Fruit fly (Drosophila melanogaster) whole organism: ENCODE results near the gene Tep1.
A peak's percentile ranks its signal among the peaks of the same experiment; 100 is the strongest.

Experiments
- CG8478 ChIP-seq: fragments of >200 bp; optimal IDR thresholded peaks from 2 replicates; lab custom pipeline; 2018; ENCODE audit warnings: inconsistent platforms
- Dll ChIP-seq: fragments of >200 bp; optimal IDR thresholded peaks from 2 replicates; lab custom pipeline; 2017
- EcR ChIP-seq, 2 experiments: fragments of >200 bp; optimal IDR thresholded peaks; 2 replicates each; lab custom pipeline; 2017; ENCODE audit warnings: missing biosample characterization in 2 of 2, missing genetic modification characterization in 2 of 2, missing genetic modification reagents in 2 of 2
- pan ChIP-seq: fragments of >200 bp; optimal IDR thresholded peaks from 2 replicates; lab custom pipeline; 2017
- psq ChIP-seq: fragments of >200 bp; optimal IDR thresholded peaks from 2 replicates; lab custom pipeline; 2017
- usp ChIP-seq: fragments of >200 bp; optimal IDR thresholded peaks from 2 replicates; lab custom pipeline; 2017; ENCODE audit warnings: missing biosample characterization, missing genetic modification characterization, mixed read lengths

The Tep1 gene

DNA sequence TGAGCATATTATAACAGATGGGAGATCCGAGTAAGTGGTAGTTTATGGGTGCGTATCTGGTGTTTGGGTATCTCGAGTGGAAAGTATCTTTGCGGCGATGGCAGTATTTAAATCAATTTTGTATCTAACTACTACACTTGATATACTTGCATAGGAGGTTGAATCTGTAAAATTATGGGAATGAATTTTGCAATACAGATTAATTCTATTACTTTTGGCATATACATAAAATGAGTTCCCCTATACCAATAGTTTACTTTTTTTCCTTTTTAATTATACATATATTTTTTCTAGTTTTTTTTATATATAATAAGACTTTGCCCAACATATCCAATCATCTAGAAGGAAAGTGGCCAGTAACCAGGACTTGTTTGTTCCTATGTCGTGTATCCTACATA is 15.7 kb upstream of the Tep1 start:
- TF ChIP-seq CG8478 (lab: Kevin White, UChicago) (no peak), EcR (GFP tag; optimal IDR thresholded peaks at IDR 0.05; lab: Kevin White, UChicago) (no peak), usp (GFP tag; lab: Kevin White, UChicago) (no peak), Dll (lab: Kevin White, UChicago) (no peak), psq (lab: Kevin White, UChicago) (no peak), pan (lab: Kevin White, UChicago) (no peak)

dm6 chr2L:15908496-15909276 is 15.1 kb upstream of the Tep1 start:
- TF ChIP-seq pan (lab: Kevin White, UChicago): no peak
- TF ChIP-seq EcR (GFP tag; optimal IDR thresholded peaks at IDR 0.05; lab: Kevin White, UChicago): peak; percentile 78 to 91

DNA sequence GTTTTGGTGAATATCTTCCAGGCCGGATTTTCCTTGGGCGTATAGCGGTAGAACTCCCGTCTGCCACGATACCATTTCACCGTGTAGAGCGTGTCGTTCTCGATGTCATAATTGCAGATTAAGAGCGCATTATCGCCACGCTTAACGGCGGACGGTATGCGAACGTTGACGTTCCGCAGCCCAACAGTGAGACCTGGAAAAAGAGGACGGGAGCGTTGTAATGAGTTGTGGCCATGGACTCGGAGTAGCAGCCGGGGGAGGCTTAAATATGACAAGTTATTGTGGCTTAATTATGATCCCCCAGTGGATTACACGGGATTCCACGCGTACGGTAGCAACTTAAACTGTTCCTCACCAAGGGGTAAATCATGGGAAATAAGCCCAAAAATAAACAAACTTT is 14.5 kb upstream of the Tep1 start:
- TF ChIP-seq usp (GFP tag; lab: Kevin White, UChicago) (no peak), psq (lab: Kevin White, UChicago) (no peak), Dll (lab: Kevin White, UChicago) (no peak), EcR (GFP tag; optimal IDR thresholded peaks at IDR 0.05; lab: Kevin White, UChicago) (no peak), pan (lab: Kevin White, UChicago) (no peak), CG8478 (lab: Kevin White, UChicago) (no peak)

DNA sequence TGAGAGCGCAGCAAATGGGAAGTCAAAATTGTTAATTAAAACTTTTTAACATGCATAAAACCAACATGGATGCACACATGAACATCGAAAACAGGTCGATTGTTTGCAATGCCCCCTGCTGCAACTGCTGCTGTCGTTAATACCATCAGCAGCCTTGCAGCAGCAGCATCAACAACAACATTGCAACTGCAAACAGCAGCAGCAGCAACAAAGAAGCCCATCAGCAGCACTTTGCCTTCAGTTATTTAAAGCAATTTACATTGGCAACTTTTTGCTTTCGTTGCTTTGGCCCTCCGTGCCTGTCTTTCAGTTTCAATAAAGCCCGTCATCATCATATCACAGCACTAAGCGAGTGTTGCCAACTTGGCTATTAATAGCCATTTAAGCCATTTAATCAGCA is 13.7 kb upstream of the Tep1 start:
- TF ChIP-seq EcR (GFP tag; optimal IDR thresholded peaks at IDR 0.05; lab: Kevin White, UChicago): no peak
- TF ChIP-seq psq (lab: Kevin White, UChicago): no peak
- TF ChIP-seq usp (GFP tag; lab: Kevin White, UChicago): no peak
- TF ChIP-seq CG8478 (lab: Kevin White, UChicago): no peak
- no peak for TF ChIP-seq Dll (lab: Kevin White, UChicago)

DNA sequence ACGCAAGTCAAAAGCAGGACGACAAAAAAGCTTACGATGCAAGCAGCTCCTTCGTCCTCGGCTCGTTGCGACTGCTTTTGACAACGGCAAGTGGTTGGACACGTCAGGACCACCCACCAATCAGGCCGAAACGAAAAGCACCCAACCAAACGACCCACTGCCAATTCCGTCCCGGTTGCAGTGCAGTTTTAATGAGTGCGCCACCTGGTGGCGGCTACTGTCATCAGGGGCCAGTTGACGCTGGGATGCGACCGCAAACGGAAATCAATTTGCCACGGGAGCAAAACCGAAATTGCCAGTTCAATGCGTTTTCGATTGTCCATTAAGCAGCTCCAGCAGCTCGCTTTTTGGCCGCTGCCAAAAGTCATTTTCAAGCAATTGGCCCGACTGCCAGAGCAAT is 10.1 kb upstream of the Tep1 start:
- TF ChIP-seq psq (lab: Kevin White, UChicago) (no peak), usp (GFP tag; lab: Kevin White, UChicago) (no peak), pan (lab: Kevin White, UChicago) (no peak), EcR (GFP tag; optimal IDR thresholded peaks at IDR 0.05; lab: Kevin White, UChicago) (no peak), CG8478 (lab: Kevin White, UChicago) (no peak), Dll (lab: Kevin White, UChicago) (no peak)

DNA sequence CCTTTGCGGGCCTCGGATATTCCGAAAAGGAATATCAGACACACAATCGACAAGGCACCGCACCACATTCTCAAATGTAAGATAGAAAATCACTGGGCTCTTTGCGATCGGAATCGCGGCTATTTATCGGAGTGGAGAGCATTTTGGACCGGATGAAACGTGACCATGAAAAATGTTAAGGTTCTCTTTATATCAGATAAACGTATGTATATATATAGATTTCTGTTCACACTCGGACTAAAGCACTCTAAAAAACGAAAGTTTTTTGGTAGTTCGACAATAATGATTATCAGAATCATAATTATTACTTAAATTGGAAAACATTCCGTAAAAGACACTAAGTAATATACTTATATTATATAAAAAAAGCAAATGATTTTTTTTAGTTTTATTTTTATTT is 8.7 kb upstream of the Tep1 start, which contains the start of gene CG31821:
Gene CG31821, minus strand, starts transcription at position 101 of the 400 bp plus-strand sequence.
- TF ChIP-seq Dll (lab: Kevin White, UChicago) (no peak), psq (lab: Kevin White, UChicago) (no peak), usp (GFP tag; lab: Kevin White, UChicago) (no peak), EcR (GFP tag; optimal IDR thresholded peaks at IDR 0.05; lab: Kevin White, UChicago) (no peak), pan (lab: Kevin White, UChicago) (no peak), CG8478 (lab: Kevin White, UChicago) (no peak)

DNA sequence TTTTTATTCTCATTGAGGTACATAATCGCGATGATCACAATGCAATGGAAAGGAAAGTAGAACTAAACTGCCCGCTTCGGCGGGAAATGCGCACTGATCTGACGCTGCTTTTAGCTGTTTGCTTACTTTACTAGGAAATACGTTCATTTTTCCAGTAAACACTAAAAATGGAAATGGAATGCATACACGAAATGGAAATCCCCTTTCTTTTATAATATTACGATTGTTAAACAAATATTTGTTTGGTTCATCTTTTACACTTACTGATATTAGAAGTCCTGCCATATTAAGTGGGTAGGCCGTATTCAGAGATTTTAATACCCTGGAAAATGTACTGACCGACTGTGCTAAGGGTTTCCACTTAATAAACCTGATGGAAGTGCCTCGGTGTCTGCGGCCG is 6.8 kb upstream of the Tep1 start, which contains the start of gene CG31823:
Gene CG31823, minus strand, starts transcription at position 101 of the 400 bp plus-strand sequence.
- TF ChIP-seq usp (GFP tag; lab: Kevin White, UChicago) (no peak), EcR (GFP tag; optimal IDR thresholded peaks at IDR 0.05; lab: Kevin White, UChicago) (no peak), CG8478 (lab: Kevin White, UChicago) (no peak), psq (lab: Kevin White, UChicago) (no peak), pan (lab: Kevin White, UChicago) (no peak), Dll (lab: Kevin White, UChicago) (no peak)

DNA sequence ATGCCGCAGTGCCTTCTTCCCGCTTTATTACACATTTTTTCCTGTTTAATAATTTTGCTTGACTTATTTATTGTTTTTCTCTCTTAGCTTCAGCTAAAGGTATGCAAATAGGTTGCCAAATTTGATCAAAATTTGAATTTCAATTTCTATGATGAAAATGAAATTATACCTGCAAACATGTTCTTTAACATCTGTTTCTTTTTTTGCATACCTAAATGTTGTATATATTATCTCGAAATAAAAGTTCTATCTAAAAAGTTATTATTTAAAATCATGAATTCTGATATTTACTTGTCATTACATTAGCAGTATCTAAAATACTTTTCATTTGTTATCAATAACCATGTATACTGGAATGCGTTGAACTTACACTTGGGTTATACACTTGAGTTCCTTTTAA is 1.5 kb upstream of the Tep1 start, which contains the start of gene CG31735:
Gene CG31735, plus strand, starts transcription at position 301 of the 400 bp plus-strand sequence.
- TF ChIP-seq pan (lab: Kevin White, UChicago) (no peak), EcR (GFP tag; optimal IDR thresholded peaks at IDR 0.05; lab: Kevin White, UChicago) (no peak), usp (GFP tag; lab: Kevin White, UChicago) (no peak), CG8478 (lab: Kevin White, UChicago) (no peak), Dll (lab: Kevin White, UChicago) (no peak), psq (lab: Kevin White, UChicago) (no peak)

DNA sequence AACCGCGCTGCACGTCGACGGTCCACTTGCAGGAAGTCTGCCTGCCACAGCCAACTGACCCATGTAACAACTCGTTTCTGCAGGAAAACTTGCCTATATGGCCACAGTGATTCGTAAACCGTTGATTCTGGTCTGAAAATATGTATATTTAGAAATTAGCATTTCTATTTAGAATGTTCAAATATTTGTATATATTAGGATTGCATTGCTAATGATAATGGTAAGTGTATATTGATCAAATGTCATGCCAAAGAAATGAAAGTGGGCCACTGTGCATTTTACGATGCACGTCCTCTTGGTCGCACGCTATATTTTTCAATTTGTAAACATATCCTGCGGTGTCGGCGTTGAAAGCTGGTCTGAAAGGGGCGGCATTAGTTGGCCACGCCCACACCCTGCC is 7.4 kb downstream of the Tep1 start:
- TF ChIP-seq pan (lab: Kevin White, UChicago): no peak
- TF ChIP-seq Dll (lab: Kevin White, UChicago): no peak
- no peak for TF ChIP-seq EcR (GFP tag; optimal IDR thresholded peaks at IDR 0.05; lab: Kevin White, UChicago)
- no peak for TF ChIP-seq CG8478 (lab: Kevin White, UChicago)
- TF ChIP-seq usp (GFP tag; lab: Kevin White, UChicago): no peak
- TF ChIP-seq psq (lab: Kevin White, UChicago): no peak

DNA sequence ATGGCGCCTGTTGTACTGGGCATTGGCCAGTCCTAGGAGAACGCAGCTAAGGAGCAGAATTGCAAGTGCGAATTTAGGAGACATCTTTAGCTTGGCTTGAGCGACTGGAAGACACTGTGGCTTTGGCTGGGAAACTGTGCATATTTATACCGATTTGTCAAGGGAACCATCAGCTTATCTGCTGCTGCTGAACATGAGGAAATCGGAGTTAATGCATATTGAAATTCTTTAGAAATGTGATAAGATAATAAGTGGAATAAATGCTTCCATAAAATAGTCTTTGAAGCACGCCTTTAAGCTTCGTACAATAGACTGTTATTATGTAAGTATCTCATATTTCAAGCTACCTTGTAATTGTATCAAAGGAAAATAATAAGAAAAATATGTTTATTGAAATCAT is 10.5 kb downstream of the Tep1 start, which contains the start of gene CG44475:
Gene CG44475, minus strand, starts transcription at position 101 of the 400 bp plus-strand sequence.
- TF ChIP-seq pan (lab: Kevin White, UChicago): no peak
- no peak for TF ChIP-seq Dll (lab: Kevin White, UChicago)
- no peak for TF ChIP-seq usp (GFP tag; lab: Kevin White, UChicago)
- no peak for TF ChIP-seq EcR (GFP tag; optimal IDR thresholded peaks at IDR 0.05; lab: Kevin White, UChicago)
- TF ChIP-seq CG8478 (lab: Kevin White, UChicago): no peak
- no peak for TF ChIP-seq psq (lab: Kevin White, UChicago)

DNA sequence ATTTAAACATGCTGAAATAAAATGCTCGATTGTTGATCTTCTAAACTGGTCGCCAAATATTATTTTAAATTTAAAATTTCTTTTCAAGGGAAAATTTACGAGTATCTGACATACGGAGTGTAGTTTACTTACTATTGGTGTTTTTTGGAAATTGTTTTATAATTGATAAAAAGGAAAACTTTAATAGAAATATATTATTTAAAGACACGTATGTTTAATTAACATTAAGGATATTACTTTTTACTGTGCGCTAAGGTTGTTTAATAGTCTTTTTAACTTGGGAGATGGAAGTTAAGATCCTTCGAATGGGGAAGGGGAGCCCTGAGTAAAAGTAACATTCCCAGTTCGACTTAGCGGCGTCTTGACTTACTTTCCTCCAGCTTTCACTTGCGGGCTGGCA is 13.6 kb downstream of the Tep1 start, which contains the start of gene CG7653:
Gene CG7653, minus strand, starts transcription at position 101 of the 400 bp plus-strand sequence.
- TF ChIP-seq usp (GFP tag; lab: Kevin White, UChicago) (no peak), Dll (lab: Kevin White, UChicago) (no peak), psq (lab: Kevin White, UChicago) (no peak), EcR (GFP tag; optimal IDR thresholded peaks at IDR 0.05; lab: Kevin White, UChicago) (no peak), pan (lab: Kevin White, UChicago) (no peak), CG8478 (lab: Kevin White, UChicago) (no peak)
